Worm (Caenorhabditis elegans): ENCODE data around the gene Y43F8B.24.

Gene Y43F8B.24

DNA sequence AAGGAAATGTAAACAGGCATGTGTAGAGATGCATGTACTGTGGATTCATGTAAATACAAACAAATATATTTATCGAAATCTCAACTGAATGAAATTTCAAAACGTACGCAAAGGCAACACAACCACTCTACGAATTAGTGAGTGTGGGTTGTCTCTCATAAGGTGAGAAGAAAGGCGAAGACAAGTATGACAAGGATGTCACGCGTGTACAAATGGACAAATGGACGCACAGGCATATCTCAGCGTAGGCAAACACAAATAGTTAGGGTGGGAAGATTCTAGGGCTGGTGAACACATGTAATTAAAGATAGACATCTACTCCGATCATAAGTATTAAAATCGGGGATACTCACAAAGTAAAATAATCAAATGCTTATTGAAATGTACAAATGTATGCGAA is 29.1 kb upstream of the Y43F8B.24 start:
- TF ChIP-seq lin-26 (GFP tag; IDR thresholded peaks at IDR 0.05) (0 out of 2 replicates have a peak, but pooled peaks have one; percentile 26), F22D6.2 (tag; optimal IDR thresholded peaks at IDR 0.05) (no peak), zim-3 (tag; optimal IDR thresholded peaks at IDR 0.05) (peak; percentile 0), rec-8 (tag; optimal IDR thresholded peaks at IDR 0.05) (no peak), mcd-1 (GFP tag; IDR thresholded peaks at IDR 0.05) (no peak), nhr-120 (GFP tag; IDR thresholded peaks at IDR 0.05) (no peak), madf-10 (tag; optimal IDR thresholded peaks at IDR 0.05) (no peak), snpc-3.4 (tag; optimal IDR thresholded peaks at IDR 0.05) (no peak)

DNA sequence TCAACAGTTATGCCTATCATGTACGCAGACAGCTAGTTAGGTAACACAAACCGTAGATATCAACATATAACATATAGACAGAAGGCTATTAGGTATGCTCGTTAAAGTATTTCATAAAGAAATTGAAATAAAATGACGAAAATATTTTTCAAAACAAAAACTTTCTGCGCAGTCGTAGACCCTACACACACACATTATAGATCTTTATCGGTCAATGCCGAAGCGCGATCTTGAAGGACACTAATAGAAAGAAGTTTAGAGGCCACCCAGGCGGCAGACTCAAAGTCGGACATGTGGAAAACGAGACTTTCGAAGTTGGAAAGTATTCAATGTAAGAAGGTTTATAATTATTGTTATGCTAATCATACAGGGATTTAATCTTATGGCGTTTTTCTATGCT is 28.3 kb upstream of the Y43F8B.24 start:
- no peak for TF ChIP-seq snpc-4 (GFP tag; optimal IDR thresholded peaks at IDR 0.05)
- no peak for TF ChIP-seq snpc-4 (tag; optimal IDR thresholded peaks at IDR 0.05)
- no peak for TF ChIP-seq ccch-3 (GFP tag; optimal IDR thresholded peaks at IDR 0.05)
- no peak for TF ChIP-seq ztf-28 (GFP tag; IDR thresholded peaks at IDR 0.05)
- TF ChIP-seq lir-1 (GFP tag; conservative IDR thresholded peaks at IDR 0.05), result no peak
- no peak for TF ChIP-seq lsy-27 (tag; optimal IDR thresholded peaks at IDR 0.05; ENCODE audit: borderline replicate concordance, insufficient read depth)
- no peak for TF ChIP-seq nfya-1 (tag; optimal IDR thresholded peaks at IDR 0.05; ENCODE audit: borderline replicate concordance, insufficient read depth)
- TF ChIP-seq hsf-1 (GFP tag; IDR thresholded peaks at IDR 0.05), result no peak
- no peak for TF ChIP-seq F37B4.10 (GFP tag; IDR thresholded peaks at IDR 0.05)
- no peak for TF ChIP-seq lin-40 (tag; optimal IDR thresholded peaks at IDR 0.05)

- no peak for TF ChIP-seq ztf-18 (tag; optimal IDR thresholded peaks at IDR 0.05)
- no peak for TF ChIP-seq nhr-179 (tag; optimal IDR thresholded peaks at IDR 0.05)
- no peak for TF ChIP-seq unc-62 (GFP tag; optimal IDR thresholded peaks at IDR 0.05)
- no peak for TF ChIP-seq madf-10 (tag; optimal IDR thresholded peaks at IDR 0.05)
- TF ChIP-seq ama-1 (optimal IDR thresholded peaks at IDR 0.05), result no peak
- TF ChIP-seq ama-1 (GFP tag; optimal IDR thresholded peaks at IDR 0.05), result no peak
- no peak for TF ChIP-seq akir-1 (GFP tag; optimal IDR thresholded peaks at IDR 0.05)
- no peak for TF ChIP-seq F22D6.2 (tag; optimal IDR thresholded peaks at IDR 0.05)
- no peak for TF ChIP-seq lir-1 (GFP tag; conservative IDR thresholded peaks at IDR 0.05)
- no peak for TF ChIP-seq unc-130 (GFP tag; optimal IDR thresholded peaks at IDR 0.05)
- TF ChIP-seq K11D2.4 (GFP tag; IDR thresholded peaks at IDR 0.05), result no peak
- TF ChIP-seq let-607 (tag; optimal IDR thresholded peaks at IDR 0.05), result no peak
- no peak for TF ChIP-seq F55B11.4 (tag; optimal IDR thresholded peaks at IDR 0.05; ENCODE audit: borderline replicate concordance, insufficient read depth)
- no peak for TF ChIP-seq rcor-1 (GFP tag; IDR thresholded peaks at IDR 0.05)
- TF ChIP-seq zfh-2 (GFP tag; conservative IDR thresholded peaks at IDR 0.05), result no peak
- no peak for TF ChIP-seq ceh-58 (GFP tag; IDR thresholded peaks at IDR 0.05)
- TF ChIP-seq aptf-3 (GFP tag; IDR thresholded peaks at IDR 0.05), result no peak
- no peak for TF ChIP-seq ZK185.1 (tag; optimal IDR thresholded peaks at IDR 0.05; ENCODE audit: poor library complexity, severe bottlenecking)
These were observed 27.6 kb upstream of the Y43F8B.24 start for ce11 chrV:19429605-19430004.

- TF ChIP-seq ztf-3 (GFP tag; optimal IDR thresholded peaks at IDR 0.05) (peak; percentile 3), ceh-100 (GFP tag; IDR thresholded peaks at IDR 0.05) (no peak), bed-1 (GFP tag; IDR thresholded peaks at IDR 0.05) (no peak), F57A8.1 (GFP tag; optimal IDR thresholded peaks at IDR 0.05) (no peak), athp-1 (tag; optimal IDR thresholded peaks at IDR 0.05) (peak; percentile 67), hmg-1.2 (GFP tag; IDR thresholded peaks at IDR 0.05) (peak; percentile 28; the same call in 1 of the 2 replicates), zfh-2 (GFP tag; conservative IDR thresholded peaks at IDR 0.05) (no peak; the same call in 1 of the 2 replicates), F52B5.7 (tag; optimal IDR thresholded peaks at IDR 0.05) (peak; percentile 63), him-1 (tag; optimal IDR thresholded peaks at IDR 0.05) (no peak), aptf-3 (GFP tag; IDR thresholded peaks at IDR 0.05) (0 out of 2 replicates have a peak, but pooled peaks have one; percentile 21), K12H6.12 (tag; optimal IDR thresholded peaks at IDR 0.05) (no peak), rec-8 (tag; optimal IDR thresholded peaks at IDR 0.05) (no peak), bed-2 (GFP tag; IDR thresholded peaks at IDR 0.05) (0 out of 2 replicates have a peak, but pooled peaks have one; percentile 10), ZK185.1 (tag; optimal IDR thresholded peaks at IDR 0.05; ENCODE audit: poor library complexity, severe bottlenecking) (no peak), xnd-1 (tag; optimal IDR thresholded peaks at IDR 0.05) (no peak)
These were observed 26.8 kb upstream of the Y43F8B.24 start for ce11 chrV:19430351-19430913.
